Fruit fly (Drosophila melanogaster) whole organism: ENCODE measurements around the gene gro.

Source experiments
- CG8478 ChIP-seq: fragments of >200 bp; optimal IDR thresholded peaks from 2 replicates; lab custom pipeline; 2018; ENCODE audit warnings: inconsistent platforms
- Dll ChIP-seq: fragments of >200 bp; optimal IDR thresholded peaks from 2 replicates; lab custom pipeline; 2017
- EcR ChIP-seq, 2 experiments: fragments of >200 bp; optimal IDR thresholded peaks; 2 replicates each; lab custom pipeline; 2017; ENCODE audit warnings: missing biosample characterization in 2 of 2, missing genetic modification characterization in 2 of 2, missing genetic modification reagents in 2 of 2
- pan ChIP-seq: fragments of >200 bp; optimal IDR thresholded peaks from 2 replicates; lab custom pipeline; 2017
- psq ChIP-seq: fragments of >200 bp; optimal IDR thresholded peaks from 2 replicates; lab custom pipeline; 2017
- usp ChIP-seq: fragments of >200 bp; optimal IDR thresholded peaks from 2 replicates; lab custom pipeline; 2017; ENCODE audit warnings: missing biosample characterization, missing genetic modification characterization, mixed read lengths

DNA sequence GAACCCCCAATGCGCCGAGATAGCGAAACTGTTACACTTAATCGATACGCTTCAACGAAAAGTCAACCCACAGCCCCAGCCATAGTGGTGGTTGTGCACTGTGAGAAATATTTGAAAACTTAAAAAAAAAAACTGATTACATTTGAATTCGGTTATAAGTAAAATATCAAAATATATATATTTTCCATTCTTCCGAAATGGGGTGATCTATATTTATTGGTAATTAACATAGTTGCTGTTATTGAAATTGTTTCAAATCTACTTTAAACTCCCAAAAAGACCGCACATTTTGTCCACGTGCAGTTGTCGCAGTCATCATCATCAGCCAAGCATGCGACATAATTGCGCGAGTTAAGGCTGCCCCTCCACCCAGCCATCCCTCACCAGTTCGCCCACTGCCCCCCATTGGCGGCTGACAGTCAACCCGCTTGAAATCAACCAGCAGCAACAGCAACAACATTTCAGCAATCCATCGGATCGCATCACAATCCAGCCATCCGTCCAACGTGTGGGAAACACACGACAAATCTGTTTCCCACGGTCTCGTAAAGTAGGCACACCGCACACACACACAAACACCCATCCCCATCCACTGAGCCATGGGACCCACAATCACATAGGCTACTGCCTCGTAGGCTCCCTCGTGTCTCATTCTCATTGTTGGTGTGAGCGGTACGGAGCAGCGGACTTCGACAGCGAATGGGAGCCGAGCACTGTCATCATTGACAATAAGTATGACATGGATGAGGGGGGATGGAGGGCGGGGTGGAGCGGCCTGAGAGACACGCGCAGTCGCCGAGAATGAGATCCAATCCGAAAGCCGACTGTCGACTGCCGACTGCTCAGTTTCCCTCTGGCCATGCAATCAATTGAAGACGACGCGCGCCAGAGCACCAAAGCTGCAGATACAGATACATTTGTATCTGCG, 21.0 kb upstream of the gro start:
- TF ChIP-seq pan (no peak), psq (lab: Kevin White, UChicago) (no peak), CG8478 (no peak), usp (GFP tag; lab: Kevin White, UChicago) (no peak), EcR (GFP tag; optimal IDR thresholded peaks at IDR 0.05; lab: Kevin White, UChicago) (no peak), Dll (lab: Kevin White, UChicago) (peak; percentile 72)
